Fruit fly (Drosophila melanogaster) whole organism, embryonic: ENCODE data around the gene ebi.

Source experiments
- CG10274 ChIP-seq: fragments of 200-800 bp; sonication (Bioruptor generic); optimal IDR thresholded peaks from 3 replicates; lab custom pipeline; 2017; ENCODE audit warnings: missing biosample characterization, mild to moderate bottlenecking, missing genetic modification characterization
- CG10654 ChIP-seq: fragments of 200-800 bp; sonication (Bioruptor generic); optimal IDR thresholded peaks from 2 replicates; lab custom pipeline; 2016; ENCODE audit warnings: missing biosample characterization, missing genetic modification characterization
- CG11695 ChIP-seq: fragments of 200-800 bp; sonication (Bioruptor generic); IDR thresholded peaks from 3 replicates; pipeline ENCODE4 v1.3.6; 2022; ENCODE audit warnings: missing biosample characterization, missing genetic modification characterization
- CG12155 ChIP-seq: fragments of 200-800 bp; sonication (Bioruptor generic); optimal IDR thresholded peaks from 3 replicates; lab custom pipeline; 2016; ENCODE audit warnings: missing biosample characterization, missing genetic modification characterization
- CG17568 ChIP-seq: fragments of 200-800 bp; sonication (Bioruptor generic); optimal IDR thresholded peaks from 2 replicates; lab custom pipeline; 2018; ENCODE audit warnings: missing biosample characterization, mild to moderate bottlenecking, missing genetic modification characterization, moderate library complexity
- CG17829 ChIP-seq: fragments of 200-800 bp; optimal IDR thresholded peaks from 2 replicates; lab custom pipeline; 2019; ENCODE audit warnings: missing biosample characterization, mild to moderate bottlenecking, missing genetic modification characterization, moderate library complexity
- CG18619 ChIP-seq: fragments of 200-800 bp; sonication (Bioruptor generic); optimal IDR thresholded peaks from 3 replicates; lab custom pipeline; 2017; ENCODE audit warnings: missing biosample characterization, mild to moderate bottlenecking, missing genetic modification characterization
- CG18764 ChIP-seq: fragments of 200-800 bp; sonication (Bioruptor generic); optimal IDR thresholded peaks from 3 replicates; lab custom pipeline; 2016; ENCODE audit warnings: missing biosample characterization, missing genetic modification characterization
- CG3407 ChIP-seq: fragments of 200-800 bp; sonication (Bioruptor generic); optimal IDR thresholded peaks from 2 replicates; lab custom pipeline; 2018; ENCODE audit warnings: missing biosample characterization, mild to moderate bottlenecking, missing genetic modification characterization
- CG34422 ChIP-seq: fragments of 200-800 bp; sonication (Bioruptor generic); IDR thresholded peaks from 3 replicates; pipeline ENCODE4 v1.3.6; 2022; ENCODE audit warnings: missing biosample characterization, missing genetic modification characterization
- CG3995 ChIP-seq: fragments of 200-800 bp; sonication (Bioruptor generic); optimal IDR thresholded peaks from 3 replicates; lab custom pipeline; 2016; ENCODE audit warnings: missing biosample characterization, missing genetic modification characterization
- CG5245 ChIP-seq: fragments of 200-800 bp; sonication (Bioruptor generic); optimal IDR thresholded peaks from 3 replicates; lab custom pipeline; 2016; ENCODE audit warnings: missing biosample characterization, missing genetic modification characterization
- CG6854 ChIP-seq: fragments of 200-800 bp; sonication (Bioruptor generic); optimal IDR thresholded peaks from 3 replicates; lab custom pipeline; 2017; ENCODE audit warnings: missing biosample characterization, mild to moderate bottlenecking, missing genetic modification characterization
- CG8290 ChIP-seq, 3 experiments: fragments of 200-800 bp; sonication (Bioruptor generic); optimal IDR thresholded peaks; 2 replicates each; lab custom pipeline; 2016 to 2019; ENCODE audit warnings: missing biosample characterization in 3 of 3, missing genetic modification characterization in 3 of 3, mild to moderate bottlenecking in 2 of 3, moderate library complexity in 1 of 3
- CG8924 ChIP-seq: fragments of 200-800 bp; optimal IDR thresholded peaks from 3 replicates; lab custom pipeline; 2019; ENCODE audit warnings: missing biosample characterization, mild to moderate bottlenecking, missing genetic modification characterization, moderate library complexity
- CG9215 ChIP-seq: fragments of 200-800 bp; sonication (Bioruptor generic); IDR thresholded peaks from 2 replicates; pipeline ENCODE4 v1.3.6; 2022; ENCODE audit warnings: missing biosample characterization, missing genetic modification characterization
- HLH3B ChIP-seq: fragments of 200-800 bp; sonication (Bioruptor generic); IDR thresholded peaks from 2 replicates; pipeline ENCODE4 v1.3.6; 2022; ENCODE audit warnings: missing biosample characterization, missing genetic modification characterization
- Hr39 ChIP-seq: fragments of >200 bp; optimal IDR thresholded peaks from 2 replicates; lab custom pipeline; 2017
- Nf-YB ChIP-seq: fragments of 200-800 bp; sonication (Bioruptor generic); optimal IDR thresholded peaks from 3 replicates; lab custom pipeline; 2019; ENCODE audit warnings: missing biosample characterization, mild to moderate bottlenecking, missing genetic modification characterization, moderate library complexity
- NfI ChIP-seq: fragments of 200-800 bp; sonication (Bioruptor generic); optimal IDR thresholded peaks from 3 replicates; lab custom pipeline; 2018; ENCODE audit warnings: missing biosample characterization, mild to moderate bottlenecking, missing genetic modification characterization, moderate library complexity
- Side ChIP-seq: fragments of 200-800 bp; sonication (Bioruptor generic); optimal IDR thresholded peaks from 2 replicates; lab custom pipeline; 2016; ENCODE audit warnings: missing biosample characterization, missing genetic modification characterization
- TFAM ChIP-seq: fragments of 200-800 bp; sonication (Bioruptor generic); optimal IDR thresholded peaks from 2 replicates; lab custom pipeline; 2017; ENCODE audit warnings: missing biosample characterization, missing genetic modification characterization, inconsistent platforms
- Taf1 ChIP-seq: fragments of 200-800 bp; sonication (Bioruptor generic); IDR thresholded peaks from 2 replicates; pipeline ENCODE4 v1.3.6; 2022; ENCODE audit warnings: missing biosample characterization, missing genetic modification characterization
- Usf ChIP-seq: fragments of 200-800 bp; sonication (Bioruptor generic); optimal IDR thresholded peaks from 2 replicates; lab custom pipeline; 2017; ENCODE audit warnings: missing genotype, missing biosample characterization, missing genetic modification characterization
- Xrp1 ChIP-seq: fragments of 200-800 bp; sonication (Bioruptor generic); IDR thresholded peaks from 2 replicates; pipeline ENCODE4 v1.3.6; 2022; ENCODE audit warnings: missing biosample characterization, missing genetic modification characterization
- corto ChIP-seq: fragments of 200-800 bp; sonication (Bioruptor generic); optimal IDR thresholded peaks from 2 replicates; lab custom pipeline; 2016; ENCODE audit warnings: missing biosample characterization, mild to moderate bottlenecking, missing genetic modification characterization, moderate library complexity
- dan ChIP-seq: fragments of 200-800 bp; sonication (Bioruptor generic); IDR thresholded peaks from 2 replicates; pipeline ENCODE4 v1.3.6; 2022; ENCODE audit warnings: missing biosample characterization, missing genetic modification characterization
- fd3F ChIP-seq: fragments of 200-800 bp; sonication (Bioruptor generic); optimal IDR thresholded peaks from 2 replicates; lab custom pipeline; 2018; ENCODE audit warnings: missing biosample characterization, mild to moderate bottlenecking, missing genetic modification characterization, moderate library complexity
- grn ChIP-seq: fragments of 200-800 bp; sonication (Bioruptor generic); optimal IDR thresholded peaks from 3 replicates; lab custom pipeline; 2017; ENCODE audit warnings: missing biosample characterization, missing genetic modification characterization
- ham ChIP-seq: fragments of 200-800 bp; sonication (Bioruptor generic); IDR thresholded peaks from 2 replicates; pipeline ENCODE4 v1.3.6; 2022; ENCODE audit warnings: missing biosample characterization, missing genetic modification characterization
- ind ChIP-seq: fragments of 200-800 bp; sonication (Bioruptor generic); optimal IDR thresholded peaks from 3 replicates; lab custom pipeline; 2016; ENCODE audit warnings: missing biosample characterization, missing genetic modification characterization
- nmo ChIP-seq: fragments of 200-800 bp; sonication (Bioruptor generic); optimal IDR thresholded peaks from 2 replicates; lab custom pipeline; 2018; ENCODE audit warnings: missing biosample characterization, mild to moderate bottlenecking, missing genetic modification characterization, moderate library complexity
- pros ChIP-seq: fragments of 200-800 bp; sonication (Bioruptor generic); optimal IDR thresholded peaks from 3 replicates; lab custom pipeline; 2019; ENCODE audit warnings: missing biosample characterization, mild to moderate bottlenecking, missing genetic modification characterization, moderate library complexity
- pzg ChIP-seq: fragments of 200-800 bp; sonication (Bioruptor generic); optimal IDR thresholded peaks from 3 replicates; lab custom pipeline; 2018; ENCODE audit warnings: missing biosample characterization, mild to moderate bottlenecking, missing genetic modification characterization, moderate library complexity
- sob ChIP-seq: fragments of 200-800 bp; sonication (Bioruptor generic); IDR thresholded peaks from 2 replicates; pipeline ENCODE4 v1.3.6; 2022; ENCODE audit warnings: missing biosample characterization, missing genetic modification characterization
- sqz ChIP-seq: fragments of 200-800 bp; sonication (Bioruptor generic); optimal IDR thresholded peaks from 3 replicates; lab custom pipeline; 2018; ENCODE audit warnings: missing biosample characterization, mild to moderate bottlenecking, missing genetic modification characterization
- sr ChIP-seq: fragments of 200-800 bp; sonication (Bioruptor generic); IDR thresholded peaks from 3 replicates; pipeline ENCODE4 v1.3.6; 2022; ENCODE audit warnings: missing biosample characterization, missing genetic modification characterization
- stc ChIP-seq: fragments of 200-800 bp; sonication (Bioruptor generic); IDR thresholded peaks from 2 replicates; pipeline ENCODE4 v1.3.6; 2022; ENCODE audit warnings: missing biosample characterization, missing genetic modification characterization
- sug ChIP-seq: fragments of 200-800 bp; optimal IDR thresholded peaks from 2 replicates; lab custom pipeline; 2019; ENCODE audit warnings: missing biosample characterization, mild to moderate bottlenecking, missing genetic modification characterization, moderate library complexity
- tin ChIP-seq: fragments of 200-800 bp; sonication (Bioruptor generic); optimal IDR thresholded peaks from 3 replicates; lab custom pipeline; 2016; ENCODE audit warnings: missing biosample characterization, missing genetic modification characterization
- vvl ChIP-seq: fragments of 200-800 bp; sonication (Bioruptor generic); IDR thresholded peaks from 2 replicates; pipeline ENCODE4 v1.3.6; 2022; ENCODE audit warnings: missing biosample characterization, missing genetic modification characterization

ebi gene

dm6 chr2L:440638-441454 lies 26.0 kb downstream of the ebi start (continued):
- TF ChIP-seq CG8290 (GFP tag; optimal IDR thresholded peaks at IDR 0.05; lab: Kevin White, UChicago) (peak; percentile 8), CG8290 (tag; optimal IDR thresholded peaks at IDR 0.05; lab: Kevin White, UChicago) (no peak), tin (peak; percentile 20), CG18619 (peak; percentile 9), ham (GFP tag; lab: Robert Waterston, UW) (no peak), CG3407 (GFP tag; lab: Kevin White, UChicago) (peak; percentile 23), CG17568 (GFP tag; lab: Kevin White, UChicago) (no peak), Nf-YB (GFP tag; lab: Kevin White, UChicago) (peak; percentile 57), CG18764 (GFP tag; lab: Kevin White, UChicago) (no peak), Taf1 (GFP tag; lab: Robert Waterston, UW) (no peak), grn (peak; percentile 67), vvl (GFP tag; lab: Robert Waterston, UW) (no peak), Usf (GFP tag; lab: Kevin White, UChicago) (peak; percentile 61), dan (GFP tag; lab: Robert Waterston, UW) (no peak; the same call in 1 of the 2 replicates), CG17829 (tag; lab: Kevin White, UChicago) (peak; percentile 84), TFAM (no peak), HLH3B (GFP tag; lab: Robert Waterston, UW) (no peak), NfI (GFP tag; lab: Kevin White, UChicago) (no peak), pros (peak; percentile 76), CG6854 (GFP tag; lab: Kevin White, UChicago) (no peak), Xrp1 (peak; percentile 78), sr (GFP tag; lab: Robert Waterston, UW) (no peak), sug (tag; lab: Kevin White, UChicago) (no peak), Hr39 (lab: Kevin White, UChicago) (no peak), CG3995 (GFP tag; lab: Kevin White, UChicago) (no peak), fd3F (GFP tag; lab: Kevin White, UChicago) (no peak), stc (GFP tag; lab: Robert Waterston, UW) (no peak), CG5245 (GFP tag; lab: Kevin White, UChicago) (peak; percentile 3), pzg (GFP tag; lab: Kevin White, UChicago) (no peak), sob (GFP tag; lab: Robert Waterston, UW) (no peak), sqz (GFP tag; lab: Kevin White, UChicago) (peak; percentile 72), CG10654 (GFP tag; lab: Kevin White, UChicago) (no peak), ind (GFP tag; lab: Kevin White, UChicago) (no peak), corto (GFP tag; lab: Kevin White, UChicago) (peak; percentile 66), nmo (GFP tag; lab: Kevin White, UChicago) (peak; percentile 69), CG11695 (GFP tag; lab: Robert Waterston, UW) (no peak), CG8924 (tag; lab: Kevin White, UChicago) (peak; percentile 67), CG9215 (GFP tag; lab: Robert Waterston, UW) (no peak), CG10274 (GFP tag; lab: Kevin White, UChicago) (no peak), CG12155 (GFP tag; lab: Kevin White, UChicago) (no peak), CG34422 (GFP tag; lab: Robert Waterston, UW) (no peak), Side (no peak)
